Worm (Caenorhabditis elegans): ENCODE data around the gene C29F5.1.

Gene C29F5.1

ce11 chrII:6347341-6348118 lies 44.2 kb downstream of the C29F5.1 start, which contains the start of gene lgg-1 (continued):
- TF ChIP-seq ces-1 (GFP tag; optimal IDR thresholded peaks at IDR 0.05) (no peak), fkh-8 (tag; optimal IDR thresholded peaks at IDR 0.05) (peak; percentile 72), nhr-76 (tag; optimal IDR thresholded peaks at IDR 0.05) (no peak), mef-2 (tag; optimal IDR thresholded peaks at IDR 0.05) (no peak), nhr-28 (tag; optimal IDR thresholded peaks at IDR 0.05) (no peak), sptf-1 (tag; optimal IDR thresholded peaks at IDR 0.05) (no peak), pax-3 (tag; optimal IDR thresholded peaks at IDR 0.05) (peak; percentile 55), dpl-1 (GFP tag; optimal IDR thresholded peaks at IDR 0.05) (peak in 2 of 3 experiments; percentile 15 to 20), lin-15B (tag; optimal IDR thresholded peaks at IDR 0.05) (no peak), sup-37 (GFP tag; optimal IDR thresholded peaks at IDR 0.05) (peak; percentile 35), pag-3 (tag; optimal IDR thresholded peaks at IDR 0.05; ENCODE audit: borderline replicate concordance, insufficient read depth) (no peak), lsy-2 (tag; optimal IDR thresholded peaks at IDR 0.05) (peak; percentile 39 to 61), dsc-1 (tag; optimal IDR thresholded peaks at IDR 0.05) (peak; percentile 3), blmp-1 (tag; optimal IDR thresholded peaks at IDR 0.05) (peak; percentile 76), lin-14 (GFP tag; optimal IDR thresholded peaks at IDR 0.05) (peak; percentile 84), ceh-90 (tag; optimal IDR thresholded peaks at IDR 0.05) (no peak), hlh-4 (tag; optimal IDR thresholded peaks at IDR 0.05) (peak; percentile 17), ceh-8 (GFP tag; optimal IDR thresholded peaks at IDR 0.05) (no peak), mep-1 (tag; optimal IDR thresholded peaks at IDR 0.05) (peak; percentile 77), vab-15 (tag; optimal IDR thresholded peaks at IDR 0.05) (peak; percentile 68), tbx-2 (tag; optimal IDR thresholded peaks at IDR 0.05) (peak; percentile 25), efl-3 (GFP tag; optimal IDR thresholded peaks at IDR 0.05) (no peak), hlh-17 (GFP tag; optimal IDR thresholded peaks at IDR 0.05; ENCODE audit: borderline replicate concordance) (no peak), sox-4 (tag; optimal IDR thresholded peaks at IDR 0.05) (no peak), ceh-88 (GFP tag; IDR thresholded peaks at IDR 0.05) (no peak), nhr-47 (tag; optimal IDR thresholded peaks at IDR 0.05) (peak; percentile 62), mab-9 (GFP tag; IDR thresholded peaks at IDR 0.05) (peak; percentile 40), ztf-11 (tag; optimal IDR thresholded peaks at IDR 0.05) (peak in 1 of 2 experiments; percentile 39), egl-27 (tag; optimal IDR thresholded peaks at IDR 0.05) (peak in 1 of 2 experiments; percentile 14), isw-1 (GFP tag; IDR thresholded peaks at IDR 0.05) (peak; percentile 49), tlp-1 (tag; optimal IDR thresholded peaks at IDR 0.05) (no peak), swsn-7 (tag; optimal IDR thresholded peaks at IDR 0.05) (peak; percentile 71), egl-13 (tag; optimal IDR thresholded peaks at IDR 0.05) (peak; percentile 47), Y116A8C.19 (tag; optimal IDR thresholded peaks at IDR 0.05; ENCODE audit: borderline replicate concordance) (no peak), mdl-1 (tag; optimal IDR thresholded peaks at IDR 0.05) (peak in 1 of 2 experiments; percentile 70), aly-2 (tag; optimal IDR thresholded peaks at IDR 0.05) (no peak), hpl-2 (GFP tag; optimal IDR thresholded peaks at IDR 0.05) (no peak), lir-3 (tag; optimal IDR thresholded peaks at IDR 0.05; ENCODE audit: poor library complexity) (peak; percentile 35), ama-1 (optimal IDR thresholded peaks at IDR 0.05) (peak; percentile 92), unc-30 (tag; optimal IDR thresholded peaks at IDR 0.05) (no peak), fos-1 (tag; optimal IDR thresholded peaks at IDR 0.05) (peak; percentile 32), lin-39 (tag; optimal IDR thresholded peaks at IDR 0.05) (no peak), ceh-82 (tag; optimal IDR thresholded peaks at IDR 0.05) (peak; percentile 33 to 77 (median 44)), lin-13 (GFP tag; optimal IDR thresholded peaks at IDR 0.05) (peak; percentile 50), nhr-20 (tag; optimal IDR thresholded peaks at IDR 0.05) (peak; percentile 70), grh-1 (GFP tag; IDR thresholded peaks at IDR 0.05) (no peak), unc-130 (tag; optimal IDR thresholded peaks at IDR 0.05) (no peak)

All from whole organism, L1 larva.